Worm (Caenorhabditis elegans): Measurements from ENCODE around the gene idpp-9.

DNA sequence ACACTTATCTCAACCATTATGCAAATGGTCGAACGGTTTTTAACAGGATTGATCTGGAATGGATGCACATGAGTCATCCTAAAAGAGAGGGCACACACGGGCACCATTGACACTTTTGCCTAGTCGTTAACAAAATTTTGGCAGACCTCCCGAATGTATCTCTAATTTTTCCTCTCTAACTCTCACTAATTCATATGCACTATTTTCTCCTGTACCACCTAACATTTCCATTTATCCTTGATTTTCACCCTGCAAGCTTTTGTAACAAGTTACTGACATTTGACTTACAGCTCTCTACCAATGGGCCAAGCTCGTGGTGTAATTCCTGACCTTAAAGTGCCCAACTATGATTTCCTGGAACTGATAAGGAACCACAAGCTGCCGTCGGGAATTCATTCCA lies 1.4 kb upstream of the idpp-9 start, which contains the start of gene T22B2.3:
- TF ChIP-seq flh-1 (GFP tag; optimal IDR thresholded peaks at IDR 0.05), result no peak
- no peak for TF ChIP-seq M03D4.4 (tag; optimal IDR thresholded peaks at IDR 0.05)
- no peak for TF ChIP-seq nhr-12 (tag; optimal IDR thresholded peaks at IDR 0.05)
- no peak for TF ChIP-seq unc-62 (GFP tag; optimal IDR thresholded peaks at IDR 0.05)
- TF ChIP-seq lsy-2 (tag; optimal IDR thresholded peaks at IDR 0.05), result no peak
- TF ChIP-seq drap-1 (GFP tag; optimal IDR thresholded peaks at IDR 0.05), result no peak
- no peak for TF ChIP-seq nhr-76 (tag; optimal IDR thresholded peaks at IDR 0.05)
- no peak for TF ChIP-seq pha-4 (tag; optimal IDR thresholded peaks at IDR 0.05)
- no peak for TF ChIP-seq sem-2 (GFP tag; optimal IDR thresholded peaks at IDR 0.05)
- no peak for TF ChIP-seq ztf-11 (tag; optimal IDR thresholded peaks at IDR 0.05)
- TF ChIP-seq snpc-4 (tag; optimal IDR thresholded peaks at IDR 0.05), result no peak

Measured in whole organism, mixed stage, embryonic.